Worm (Caenorhabditis elegans) whole organism, early embryonic: ENCODE results near the gene alh-4.

Experiments used
- hmg-4 ChIP-seq: fragments of 200-800 bp; sonication (Bioruptor generic); optimal IDR thresholded peaks from 2 replicates; lab custom pipeline; 2018; ENCODE audit warnings: mild to moderate bottlenecking, missing genetic modification characterization, missing compliant biosample characterization
- tbx-37 ChIP-seq: fragments of 200-800 bp; sonication (Bioruptor generic); conservative IDR thresholded peaks from 2 replicates; pipeline ENCODE4 v1.3.6; 2022; ENCODE audit warnings: missing genetic modification reagents, missing genetic modification characterization, missing compliant biosample characterization

DNA sequence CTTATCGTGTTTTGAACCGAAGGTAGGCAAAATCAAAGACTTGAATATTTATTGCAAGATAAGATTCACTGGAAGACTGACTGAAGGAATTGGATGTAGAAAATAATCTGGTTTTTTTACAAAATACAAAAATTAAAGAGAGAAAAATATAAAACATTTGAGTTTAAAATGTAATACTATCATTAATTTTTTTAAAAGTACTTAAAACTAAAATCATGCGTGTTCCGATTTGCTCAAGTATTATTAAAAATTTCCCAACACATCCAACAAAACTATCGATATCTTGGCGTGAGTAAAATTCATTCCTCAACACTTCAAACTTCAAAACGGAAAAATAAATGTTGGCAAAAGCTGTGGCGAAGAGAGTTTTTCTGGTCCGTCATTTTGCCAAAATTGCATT, 39.6 kb downstream of the alh-4 start, which contains the start of gene F57F4.1:
- no peak for TF ChIP-seq hmg-4 (GFP tag; lab: Kevin White, UChicago)
- no peak for TF ChIP-seq tbx-37 (GFP tag; lab: Robert Waterston, UW)
